Worm (Caenorhabditis elegans) whole organism, late embryonic: Measurements from ENCODE around the gene unc-47.
A peak's percentile ranks its signal among the peaks of the same experiment; 100 is the strongest.

Source experiments
- C08G9.2 ChIP-seq: sonication (generic microtip); optimal IDR thresholded peaks from 2 replicates; lab custom pipeline; 2016; ENCODE audit warnings: mild to moderate bottlenecking, missing genetic modification characterization, moderate library complexity, missing compliant biosample characterization
- C38D4.7 ChIP-seq: fragments of 200-800 bp; sonication (Bioruptor generic); optimal IDR thresholded peaks from 2 replicates; lab custom pipeline; 2018; ENCODE audit warnings: mild to moderate bottlenecking, missing genetic modification characterization, moderate library complexity, missing compliant biosample characterization
- K02D7.2 ChIP-seq: sonication (generic microtip); optimal IDR thresholded peaks from 2 replicates; lab custom pipeline; 2017; ENCODE audit warnings: mild to moderate bottlenecking, missing genetic modification characterization, missing compliant biosample characterization
- K09A11.1 ChIP-seq: sonication (generic microtip); optimal IDR thresholded peaks from 2 replicates; lab custom pipeline; 2017; ENCODE audit warnings: antibody characterized with exemption, mild to moderate bottlenecking, missing genetic modification characterization, missing compliant biosample characterization; ENCODE audit not compliant: insufficient read depth
- ama-1 ChIP-seq: fragments of 150-350 bp; optimal IDR thresholded peaks from 2 replicates; lab custom pipeline; 2014
- ceh-14 ChIP-seq: sonication (generic microtip); optimal IDR thresholded peaks from 2 replicates; lab custom pipeline; 2016; ENCODE audit warnings: missing genotype, missing genetic modification characterization, missing compliant biosample characterization
- ceh-18 ChIP-seq: sonication (generic microtip); optimal IDR thresholded peaks from 2 replicates; lab custom pipeline; 2016; ENCODE audit warnings: missing genetic modification characterization, missing compliant biosample characterization
- ceh-2 ChIP-seq: sonication (generic microtip); optimal IDR thresholded peaks from 2 replicates; lab custom pipeline; 2016; ENCODE audit warnings: missing genotype, missing genetic modification characterization, missing compliant biosample characterization
- ceh-24 ChIP-seq: sonication (generic microtip); optimal IDR thresholded peaks from 2 replicates; lab custom pipeline; 2016; ENCODE audit warnings: mild to moderate bottlenecking, missing genetic modification characterization, missing compliant biosample characterization
- ceh-31 ChIP-seq: sonication (generic microtip); optimal IDR thresholded peaks from 2 replicates; lab custom pipeline; 2016; ENCODE audit warnings: missing genetic modification characterization, missing compliant biosample characterization
- ceh-45 ChIP-seq: fragments of 200-800 bp; sonication (Bioruptor generic); IDR thresholded peaks from 2 replicates; pipeline ENCODE4 v1.3.6; 2022; ENCODE audit warnings: missing genetic modification reagents, missing genetic modification characterization, missing compliant biosample characterization
- ceh-48 ChIP-seq: sonication (generic microtip); optimal IDR thresholded peaks from 2 replicates; lab custom pipeline; 2016; ENCODE audit warnings: missing genetic modification characterization, inconsistent platforms, missing compliant biosample characterization
- che-1 ChIP-seq: sonication (generic microtip); optimal IDR thresholded peaks from 2 replicates; lab custom pipeline; 2016; ENCODE audit warnings: mild to moderate bottlenecking, missing genetic modification characterization, missing compliant biosample characterization
- dmd-4 ChIP-seq: sonication (generic microtip); optimal IDR thresholded peaks from 2 replicates; lab custom pipeline; 2016; ENCODE audit warnings: borderline replicate concordance, missing genetic modification characterization, missing compliant biosample characterization
- dve-1 ChIP-seq: sonication (generic microtip); optimal IDR thresholded peaks from 2 replicates; lab custom pipeline; 2017; ENCODE audit warnings: antibody characterized with exemption, mild to moderate bottlenecking, missing genetic modification characterization, missing compliant biosample characterization
- ets-4 ChIP-seq: sonication (generic microtip); optimal IDR thresholded peaks from 2 replicates; lab custom pipeline; 2016; ENCODE audit warnings: missing genetic modification characterization, missing compliant biosample characterization
- eyg-1 ChIP-seq: sonication (generic microtip); optimal IDR thresholded peaks from 2 replicates; lab custom pipeline; 2016; ENCODE audit warnings: missing genotype, missing genetic modification characterization, missing compliant biosample characterization
- fax-1 ChIP-seq: sonication (generic microtip); optimal IDR thresholded peaks from 2 replicates; lab custom pipeline; 2016; ENCODE audit warnings: missing genotype, missing genetic modification characterization, missing compliant biosample characterization
- fkh-6 ChIP-seq: sonication (generic microtip); optimal IDR thresholded peaks from 2 replicates; lab custom pipeline; 2016; ENCODE audit warnings: missing genetic modification characterization, missing compliant biosample characterization
- hlh-13 ChIP-seq: fragments of 200-800 bp; sonication (Bioruptor generic); optimal IDR thresholded peaks from 2 replicates; lab custom pipeline; 2018; ENCODE audit warnings: mild to moderate bottlenecking, missing genetic modification characterization, missing compliant biosample characterization
- hlh-30 ChIP-seq: sonication (generic microtip); optimal IDR thresholded peaks from 2 replicates; lab custom pipeline; 2017; ENCODE audit warnings: antibody characterized with exemption, missing genetic modification characterization, missing compliant biosample characterization; ENCODE audit not compliant: insufficient read depth
- nfya-1 ChIP-seq: sonication (generic microtip); optimal IDR thresholded peaks from 2 replicates; lab custom pipeline; 2017; ENCODE audit warnings: missing genetic modification characterization, mild to moderate bottlenecking, missing compliant biosample characterization, antibody characterized with exemption, moderate library complexity
- nhr-232 ChIP-seq: sonication (generic microtip); optimal IDR thresholded peaks from 2 replicates; lab custom pipeline; 2016; ENCODE audit warnings: missing genetic modification characterization, missing compliant biosample characterization
- pat-9 ChIP-seq: fragments of 200-800 bp; sonication (Bioruptor generic); optimal IDR thresholded peaks from 2 replicates; lab custom pipeline; 2018; ENCODE audit warnings: mild to moderate bottlenecking, missing genetic modification characterization, moderate library complexity, missing compliant biosample characterization
- pax-1 ChIP-seq: fragments of 150-350 bp; optimal IDR thresholded peaks from 2 replicates; lab custom pipeline; 2014; ENCODE audit warnings: missing biosample characterization, missing genetic modification characterization
- pha-2 ChIP-seq: sonication (generic microtip); optimal IDR thresholded peaks from 2 replicates; lab custom pipeline; 2017; ENCODE audit warnings: mild to moderate bottlenecking, missing genetic modification characterization, missing compliant biosample characterization
- ref-2 ChIP-seq: sonication (generic microtip); optimal IDR thresholded peaks from 2 replicates; lab custom pipeline; 2016; ENCODE audit warnings: missing genetic modification characterization, missing compliant biosample characterization
- sox-4 ChIP-seq: sonication (generic microtip); optimal IDR thresholded peaks from 2 replicates; lab custom pipeline; 2017; ENCODE audit warnings: mild to moderate bottlenecking, missing genetic modification characterization, inconsistent platforms, missing compliant biosample characterization
- syd-9 ChIP-seq: sonication (generic microtip); optimal IDR thresholded peaks from 2 replicates; lab custom pipeline; 2016; ENCODE audit warnings: mild to moderate bottlenecking, missing genetic modification characterization, moderate library complexity, missing compliant biosample characterization
- tbx-2 ChIP-seq: sonication (generic microtip); optimal IDR thresholded peaks from 2 replicates; lab custom pipeline; 2016; ENCODE audit warnings: missing genetic modification characterization, missing compliant biosample characterization
- unc-3 ChIP-seq, 2 experiments: fragments of 200-800 bp in 1 of 2; sonication (Bioruptor generic) in 1 of 2; sonication (generic microtip) in 1 of 2; conservative IDR thresholded peaks in 1 of 2; optimal IDR thresholded peaks in 1 of 2; 2 replicates each; pipeline versions ENCODE4 v1.3.6 to Lab custom; 2016 to 2022; ENCODE audit warnings: missing compliant biosample characterization in 2 of 2, missing genetic modification characterization in 2 of 2, missing genetic modification reagents in 1 of 2
- unc-42 ChIP-seq: sonication (generic microtip); optimal IDR thresholded peaks from 2 replicates; lab custom pipeline; 2016; ENCODE audit warnings: missing genotype, missing genetic modification characterization, missing compliant biosample characterization
- unc-55 ChIP-seq: sonication (generic microtip); optimal IDR thresholded peaks from 2 replicates; lab custom pipeline; 2017; ENCODE audit warnings: missing biosample characterization, missing genetic modification reagents, missing genetic modification characterization
- unc-86 ChIP-seq: sonication (generic microtip); optimal IDR thresholded peaks from 2 replicates; lab custom pipeline; 2016; ENCODE audit warnings: missing genetic modification characterization, missing compliant biosample characterization
- zip-5 ChIP-seq: sonication (generic microtip); optimal IDR thresholded peaks from 2 replicates; lab custom pipeline; 2016; ENCODE audit warnings: missing genetic modification characterization, missing compliant biosample characterization
- ztf-16 ChIP-seq: sonication (generic microtip); optimal IDR thresholded peaks from 2 replicates; lab custom pipeline; 2017; ENCODE audit warnings: missing genetic modification characterization, missing compliant biosample characterization

The unc-47 gene

DNA sequence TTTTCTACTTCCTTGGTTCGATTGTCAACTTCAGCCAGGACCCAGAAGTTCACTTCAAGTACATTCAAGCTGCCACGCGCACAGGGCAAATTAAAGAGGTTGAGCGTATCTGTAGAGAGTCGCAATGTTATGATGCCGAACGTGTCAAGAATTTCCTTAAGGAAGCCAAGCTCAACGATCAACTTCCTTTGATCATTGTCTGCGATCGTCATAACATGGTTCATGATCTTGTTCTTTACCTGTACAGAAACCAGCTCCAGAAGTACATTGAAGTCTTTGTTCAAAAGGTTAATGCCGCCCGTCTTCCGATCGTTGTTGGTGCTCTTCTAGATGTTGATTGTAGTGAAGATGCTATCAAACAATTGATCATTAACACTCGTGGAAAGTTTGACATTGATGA lies 20.3 kb upstream of the unc-47 start:
- TF ChIP-seq dmd-4 (no peak), eyg-1 (tag; lab: Kevin White, UChicago) (no peak), zip-5 (tag; lab: Kevin White, UChicago) (no peak), ceh-45 (no peak), ama-1 (lab: Kevin White, UChicago) (no peak), tbx-2 (tag; lab: Kevin White, UChicago) (no peak), unc-42 (tag; lab: Kevin White, UChicago) (no peak), unc-3 (GFP tag; conservative IDR thresholded peaks at IDR 0.05; lab: Robert Waterston, UW) (no peak), unc-3 (tag; optimal IDR thresholded peaks at IDR 0.05; lab: Kevin White, UChicago) (no peak), C38D4.7 (GFP tag; lab: Kevin White, UChicago) (no peak), fax-1 (tag; lab: Kevin White, UChicago) (no peak), ceh-48 (tag; lab: Kevin White, UChicago) (no peak), hlh-30 (tag; lab: Kevin White, UChicago) (no peak), nhr-232 (tag; lab: Kevin White, UChicago) (no peak), sox-4 (no peak)

DNA sequence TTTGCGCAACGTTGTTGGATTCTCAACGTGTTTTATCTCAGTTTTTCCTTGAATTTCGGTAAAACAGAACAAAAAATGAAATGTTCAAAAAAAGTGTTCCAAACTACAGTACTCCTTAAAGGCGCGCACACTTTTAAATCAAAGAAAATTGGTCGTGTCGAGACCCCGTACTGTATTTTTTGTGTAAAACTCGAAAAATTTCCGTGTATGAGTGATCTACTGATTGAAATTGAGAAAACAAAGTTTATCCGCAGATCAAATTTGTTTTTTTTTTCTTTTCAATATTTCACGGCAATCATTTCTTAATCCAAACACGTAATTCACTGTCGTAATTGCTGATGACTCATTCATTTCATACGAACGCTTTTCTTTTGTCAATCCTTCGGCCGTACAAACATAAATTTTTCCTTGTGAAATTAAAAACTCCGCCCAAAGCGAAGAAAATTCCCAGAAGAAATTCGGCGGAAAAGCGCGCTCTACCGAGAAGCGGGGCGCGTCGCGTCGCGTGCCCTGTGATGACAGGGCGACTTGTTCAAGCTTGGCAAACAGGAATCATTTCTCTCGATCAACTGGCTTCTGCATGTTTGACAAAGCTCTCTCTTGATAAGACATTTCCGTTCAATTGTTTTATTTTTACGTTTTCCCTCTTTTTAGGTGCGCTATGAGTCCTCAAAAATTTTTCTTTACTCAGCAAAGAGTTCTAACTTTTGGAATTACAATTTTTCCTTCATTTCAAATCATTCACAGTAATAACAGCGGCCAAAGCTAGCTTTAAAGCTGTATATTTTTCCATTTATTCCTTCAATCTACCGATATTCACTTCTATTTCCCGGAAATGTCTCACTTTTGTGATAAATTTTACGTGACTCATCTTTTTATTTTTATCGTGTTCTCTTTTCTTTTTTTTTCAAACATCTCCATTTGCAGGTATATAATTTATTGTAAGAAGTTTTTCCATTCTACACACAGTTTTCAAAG lies 17.1 kb upstream of the unc-47 start, which contains the start of gene chc-1:
Gene chc-1, plus strand, starts transcription at position 928 of the 978 bp plus-strand sequence.
- no peak for TF ChIP-seq C08G9.2 (tag; lab: Kevin White, UChicago)
- TF ChIP-seq K09A11.1 (tag; lab: Kevin White, UChicago) = no peak
- no peak for TF ChIP-seq pax-1
- no peak for TF ChIP-seq ztf-16 (tag; lab: Kevin White, UChicago)
- no peak for TF ChIP-seq hlh-30 (tag; lab: Kevin White, UChicago)
- TF ChIP-seq pat-9 (tag; lab: Kevin White, UChicago) = no peak
- TF ChIP-seq dve-1 (tag; lab: Kevin White, UChicago) = peak; percentile 37
- TF ChIP-seq sox-4 = no peak
- TF ChIP-seq ceh-24 (tag; lab: Kevin White, UChicago) = no peak
- no peak for TF ChIP-seq ceh-2
- TF ChIP-seq ceh-18 = peak; percentile 1
- TF ChIP-seq unc-55 = peak; percentile 46
- TF ChIP-seq syd-9 (tag; lab: Kevin White, UChicago) = no peak
- TF ChIP-seq fkh-6 (tag; lab: Kevin White, UChicago) = no peak
- TF ChIP-seq pha-2 (tag; lab: Kevin White, UChicago) = no peak
- no peak for TF ChIP-seq che-1
- peak; percentile 12 for TF ChIP-seq nfya-1
- TF ChIP-seq ref-2 (tag; lab: Kevin White, UChicago) = no peak
- no peak for TF ChIP-seq ceh-14
- TF ChIP-seq eyg-1 (tag; lab: Kevin White, UChicago) = no peak
- no peak for TF ChIP-seq unc-86 (tag; lab: Kevin White, UChicago)
- TF ChIP-seq, all 69 proteins: peak for 4

DNA sequence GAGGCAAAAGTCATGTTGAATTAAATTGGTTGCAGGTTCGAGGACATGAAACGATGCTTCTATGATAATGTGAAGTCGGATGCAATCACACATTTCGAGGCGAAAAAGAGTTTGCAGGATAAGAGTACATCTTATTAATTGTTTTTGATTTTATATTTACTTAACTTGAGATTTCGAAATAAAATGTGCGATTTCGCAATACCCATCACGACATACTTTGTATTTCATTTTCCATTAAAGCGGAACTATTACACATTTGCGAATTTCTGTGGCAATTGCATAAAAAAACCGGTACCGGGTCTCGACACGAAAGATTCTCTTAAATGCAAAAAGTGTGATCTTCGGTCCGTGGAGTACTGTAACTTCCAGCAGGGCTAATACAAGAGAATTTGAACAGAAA lies 16.3 kb upstream of the unc-47 start:
- TF ChIP-seq eyg-1 (tag; lab: Kevin White, UChicago) = no peak
- TF ChIP-seq ceh-31 (tag; lab: Kevin White, UChicago) = no peak
- no peak for TF ChIP-seq ets-4
- no peak for TF ChIP-seq fax-1 (tag; lab: Kevin White, UChicago)
- TF ChIP-seq hlh-13 (GFP tag; lab: Kevin White, UChicago) = no peak
- no peak for TF ChIP-seq K02D7.2
- TF ChIP-seq, all 69 proteins: peak for 0
